Fruit fly (Drosophila melanogaster): Measurements from ENCODE around the gene CG14109.

Gene CG14109

DNA sequence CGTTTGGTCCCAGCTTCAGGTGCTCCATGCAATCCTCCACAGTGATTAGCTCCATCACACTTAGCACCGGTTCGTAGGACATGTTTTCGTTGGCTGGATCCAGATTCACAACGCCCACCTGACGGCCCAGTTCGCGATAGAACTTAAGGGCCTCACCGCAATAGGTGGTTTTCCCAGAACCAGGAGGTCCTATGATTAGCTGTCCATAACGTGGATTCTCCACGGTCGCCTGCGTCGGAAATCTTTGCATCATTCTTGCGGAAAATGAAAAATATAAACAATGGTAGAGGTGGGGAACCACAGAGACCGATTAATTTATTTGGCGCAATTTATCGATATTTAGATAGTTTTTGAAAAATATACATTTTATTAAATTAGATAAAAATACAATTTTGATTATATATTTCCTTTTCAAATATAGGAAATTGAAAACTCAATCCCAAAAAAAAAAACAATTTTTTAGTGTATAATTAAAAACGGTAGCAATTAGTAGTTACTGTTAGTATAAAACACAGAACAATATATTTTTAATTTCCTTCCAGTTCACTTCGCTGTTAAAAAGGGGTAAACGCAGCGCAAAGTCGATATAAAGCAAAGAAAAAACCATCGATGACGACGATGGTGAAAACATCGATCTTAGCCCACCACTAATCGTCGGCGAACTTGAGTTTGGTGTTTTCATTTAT lies 28.4 kb upstream of the CG14109 start, which contains the start of the genes CG10222 and flr (continued):
- TF ChIP-seq kni (GFP tag; optimal IDR thresholded peaks at IDR 0.05) (no peak), Max (GFP tag; optimal IDR thresholded peaks at IDR 0.05) (peak; percentile 30), Sox100B (GFP tag; optimal IDR thresholded peaks at IDR 0.05) (no peak), zen (tag; optimal IDR thresholded peaks at IDR 0.05) (peak; percentile 10), unc-4 (GFP tag; IDR thresholded peaks at IDR 0.05; ENCODE audit: partially characterized antibody) (peak; percentile 71), CG10267 (tag; optimal IDR thresholded peaks at IDR 0.05) (peak; percentile 42), prd (optimal IDR thresholded peaks at IDR 0.05) (no peak), prd (GFP tag; IDR thresholded peaks at IDR 0.05) (no peak; the same call in 2 of the 3 replicates), B-H1 (GFP tag; IDR thresholded peaks at IDR 0.05) (no peak), kay (GFP tag; optimal IDR thresholded peaks at IDR 0.05) (peak; percentile 24), CG18262 (tag; optimal IDR thresholded peaks at IDR 0.05) (peak; percentile 32), Optix (GFP tag; IDR thresholded peaks at IDR 0.05) (no peak), ham (GFP tag; IDR thresholded peaks at IDR 0.05) (no peak), hbn (GFP tag; IDR thresholded peaks at IDR 0.05; ENCODE audit: partially characterized antibody) (peak; percentile 66; the same call in 1 of the 2 replicates), chinmo (GFP tag; IDR thresholded peaks at IDR 0.05; ENCODE audit: partially characterized antibody) (no peak), CG9727 (GFP tag; optimal IDR thresholded peaks at IDR 0.05) (peak; percentile 17), Opbp (GFP tag; IDR thresholded peaks at IDR 0.05; ENCODE audit: partially characterized antibody) (peak; percentile 74), CG33557 (GFP tag; optimal IDR thresholded peaks at IDR 0.05) (no peak), Rfx (GFP tag; IDR thresholded peaks at IDR 0.05) (peak; percentile 43; the same call in 1 of the 2 replicates), CG4617 (GFP tag; optimal IDR thresholded peaks at IDR 0.05; ENCODE audit: borderline replicate concordance) (peak; percentile 15), phol (tag; optimal IDR thresholded peaks at IDR 0.05) (peak; percentile 36), CG4707 (GFP tag; optimal IDR thresholded peaks at IDR 0.05) (no peak), al (GFP tag; IDR thresholded peaks at IDR 0.05) (no peak), nerfin-2 (GFP tag; IDR thresholded peaks at IDR 0.05; ENCODE audit: partially characterized antibody) (peak; percentile 44; the same call in 1 of the 2 replicates), ab (GFP tag; optimal IDR thresholded peaks at IDR 0.05) (no peak), CG17328 (GFP tag; IDR thresholded peaks at IDR 0.05) (no peak), dimm (GFP tag; IDR thresholded peaks at IDR 0.05) (no peak), Poxn (GFP tag; IDR thresholded peaks at IDR 0.05) (no peak), da (GFP tag; optimal IDR thresholded peaks at IDR 0.05) (no peak), gcm (GFP tag; optimal IDR thresholded peaks at IDR 0.05) (no peak), org-1 (GFP tag; optimal IDR thresholded peaks at IDR 0.05) (no peak), z (GFP tag; IDR thresholded peaks at IDR 0.05) (no peak), Six4 (GFP tag; optimal IDR thresholded peaks at IDR 0.05) (no peak), CG34376 (GFP tag; optimal IDR thresholded peaks at IDR 0.05) (no peak), vnd (GFP tag; IDR thresholded peaks at IDR 0.05; ENCODE audit: partially characterized antibody) (peak; percentile 71), Scr (GFP tag; IDR thresholded peaks at IDR 0.05; ENCODE audit: partially characterized antibody) (peak; percentile 87), eyg (GFP tag; optimal IDR thresholded peaks at IDR 0.05) (no peak), ewg (GFP tag; optimal IDR thresholded peaks at IDR 0.05) (no peak), Hey (tag; optimal IDR thresholded peaks at IDR 0.05) (no peak), Dll (GFP tag; IDR thresholded peaks at IDR 0.05; ENCODE audit: partially characterized antibody) (peak; percentile 85), CG11247 (GFP tag; IDR thresholded peaks at IDR 0.05) (no peak), CG12155 (GFP tag; optimal IDR thresholded peaks at IDR 0.05) (no peak), CG14014 (GFP tag; IDR thresholded peaks at IDR 0.05) (no peak), Xbp1 (GFP tag; optimal IDR thresholded peaks at IDR 0.05) (no peak), CG1603 (tag; optimal IDR thresholded peaks at IDR 0.05) (peak; percentile 7), sc (optimal IDR thresholded peaks at IDR 0.05) (no peak), sc (GFP tag; optimal IDR thresholded peaks at IDR 0.05) (no peak), Hr3 (GFP tag; optimal IDR thresholded peaks at IDR 0.05) (no peak), gce (GFP tag; IDR thresholded peaks at IDR 0.05) (no peak), Deaf1 (tag; optimal IDR thresholded peaks at IDR 0.05) (no peak)
